Fruit fly (Drosophila melanogaster) whole organism, wandering third instar larva: ENCODE measurements around the gene CG17078.

Experiments used
- CG32264 ChIP-seq: fragments of 200-800 bp; sonication (Bioruptor generic); optimal IDR thresholded peaks from 2 replicates; lab custom pipeline; 2016; ENCODE audit warnings: missing biosample characterization, missing genetic modification characterization
- CG9705 ChIP-seq: fragments of 200-800 bp; sonication (Bioruptor generic); optimal IDR thresholded peaks from 2 replicates; lab custom pipeline; 2018; ENCODE audit warnings: missing biosample characterization, mild to moderate bottlenecking, missing genetic modification characterization
- CrebA ChIP-seq: fragments of 200-800 bp; sonication (Bioruptor generic); optimal IDR thresholded peaks from 2 replicates; lab custom pipeline; 2016; ENCODE audit warnings: missing biosample characterization, mild to moderate bottlenecking, missing genetic modification characterization, borderline replicate concordance
- Dif ChIP-seq: fragments of 200-275, 200-300 bp; sonication (Bioruptor generic); optimal IDR thresholded peaks from 2 replicates; lab custom pipeline; 2018; ENCODE audit warnings: missing biosample characterization, missing genetic modification characterization; ENCODE audit not compliant: partially characterized antibody
- HLH106 ChIP-seq: fragments of 200-800 bp; optimal IDR thresholded peaks from 3 replicates; lab custom pipeline; 2019; ENCODE audit warnings: missing biosample characterization, mild to moderate bottlenecking, missing genetic modification characterization, moderate library complexity
- Hnf4 ChIP-seq: fragments of 200-800 bp; sonication (Bioruptor generic); optimal IDR thresholded peaks from 2 replicates; lab custom pipeline; 2016; ENCODE audit warnings: missing biosample characterization, mild to moderate bottlenecking, missing genetic modification characterization
- Hr78 ChIP-seq: fragments of >200 bp; optimal IDR thresholded peaks from 2 replicates; lab custom pipeline; 2017; ENCODE audit warnings: missing biosample characterization, missing genetic modification characterization
- Hr83 ChIP-seq: fragments of 200-300 bp; sonication (Bioruptor generic); optimal IDR thresholded peaks from 2 replicates; lab custom pipeline; 2016; ENCODE audit warnings: missing biosample characterization, mild to moderate bottlenecking, missing genetic modification characterization, moderate library complexity; ENCODE audit not compliant: poor library complexity, severe bottlenecking
- Jra ChIP-seq: sonication (Bioruptor generic); optimal IDR thresholded peaks from 2 replicates; lab custom pipeline; 2016; ENCODE audit warnings: missing biosample characterization, missing genetic modification characterization
- Mio ChIP-seq: sonication (Bioruptor generic); optimal IDR thresholded peaks from 2 replicates; lab custom pipeline; 2016; ENCODE audit warnings: missing biosample characterization, missing genetic modification characterization
- Myc ChIP-seq: fragments of >200 bp; optimal IDR thresholded peaks from 2 replicates; lab custom pipeline; 2017
- N ChIP-seq: fragments of >200 bp; optimal IDR thresholded peaks from 2 replicates; lab custom pipeline; 2018; ENCODE audit warnings: missing biosample characterization, missing external identifiers, missing genetic modification characterization
- OdsH ChIP-seq: fragments of 200-800 bp; sonication (Bioruptor generic); optimal IDR thresholded peaks from 2 replicates; lab custom pipeline; 2016; ENCODE audit warnings: missing biosample characterization, mild to moderate bottlenecking, missing genetic modification characterization
- Rel ChIP-seq, 2 experiments: fragments of 200-800 bp; sonication (Bioruptor generic) in 1 of 2; optimal IDR thresholded peaks; 2 replicates in 1 of 2; 3 replicates in 1 of 2; lab custom pipeline; 2016 to 2019; ENCODE audit warnings: mild to moderate bottlenecking in 2 of 2, missing biosample characterization in 2 of 2, missing genetic modification characterization in 2 of 2, moderate library complexity in 1 of 2
- Sp1 ChIP-seq: fragments of 200-800 bp; sonication (Bioruptor generic); optimal IDR thresholded peaks from 3 replicates; lab custom pipeline; 2019; ENCODE audit warnings: missing biosample characterization, mild to moderate bottlenecking, missing genetic modification characterization, moderate library complexity
- Vsx2 ChIP-seq: fragments of 200-300, 225-300 bp; sonication (Bioruptor generic); optimal IDR thresholded peaks from 2 replicates; lab custom pipeline; 2018; ENCODE audit warnings: missing biosample characterization, missing genetic modification characterization; ENCODE audit not compliant: partially characterized antibody
- br ChIP-seq: fragments of 200-800 bp; sonication (Bioruptor generic); optimal IDR thresholded peaks from 2 replicates; lab custom pipeline; 2016; ENCODE audit warnings: missing biosample characterization, missing genetic modification characterization
- brk ChIP-seq: fragments of 200-800 bp; sonication (Bioruptor generic); optimal IDR thresholded peaks from 2 replicates; lab custom pipeline; 2016; ENCODE audit warnings: missing biosample characterization, mild to moderate bottlenecking, missing genetic modification characterization
- dl ChIP-seq, 2 experiments: fragments of 175-275, 200-275 bp in 1 of 2; fragments of 200-275 bp in 1 of 2; sonication (Bioruptor generic); optimal IDR thresholded peaks; lab custom pipeline; 2018; ENCODE audit warnings: mild to moderate bottlenecking in 2 of 2, missing biosample characterization in 2 of 2, missing genetic modification characterization in 2 of 2, moderate library complexity in 2 of 2; ENCODE audit not compliant: partially characterized antibody in 2 of 2, insufficient read depth in 1 of 2
- dmrt93B ChIP-seq: fragments of 200-800 bp; sonication (Bioruptor generic); optimal IDR thresholded peaks from 2 replicates; lab custom pipeline; 2018; ENCODE audit warnings: missing biosample characterization, mild to moderate bottlenecking, missing genetic modification characterization
- ey ChIP-seq: fragments of 200-800 bp; sonication (Bioruptor generic); optimal IDR thresholded peaks from 2 replicates; lab custom pipeline; 2016; ENCODE audit warnings: missing biosample characterization, missing genetic modification characterization
- foxo ChIP-seq, 2 experiments: fragments of 200-800 bp; sonication (Bioruptor generic); optimal IDR thresholded peaks; 2 replicates in 1 of 2; 3 replicates in 1 of 2; lab custom pipeline; 2016 to 2017; ENCODE audit warnings: missing biosample characterization in 2 of 2, missing genetic modification characterization in 2 of 2
- fru ChIP-seq: fragments of 200-800 bp; sonication (Bioruptor generic); optimal IDR thresholded peaks from 3 replicates; lab custom pipeline; 2016; ENCODE audit warnings: missing biosample characterization, mild to moderate bottlenecking, missing genetic modification characterization
- h ChIP-seq: fragments of 200-800 bp; sonication (Bioruptor generic); optimal IDR thresholded peaks from 3 replicates; lab custom pipeline; 2016; ENCODE audit warnings: missing biosample characterization, mild to moderate bottlenecking, missing genetic modification characterization
- jim ChIP-seq: fragments of 175-275, 200-325 bp; sonication (Bioruptor generic); optimal IDR thresholded peaks from 2 replicates; lab custom pipeline; 2016; ENCODE audit warnings: missing biosample characterization, mild to moderate bottlenecking, missing genetic modification characterization
- lola ChIP-seq: fragments of >200 bp; optimal IDR thresholded peaks from 2 replicates; lab custom pipeline; 2017; ENCODE audit warnings: missing biosample characterization, missing genetic modification characterization
- psq ChIP-seq: fragments of 200-800 bp; sonication (Bioruptor generic); optimal IDR thresholded peaks from 3 replicates; lab custom pipeline; 2017; ENCODE audit warnings: missing biosample characterization, mild to moderate bottlenecking, missing genetic modification characterization, moderate library complexity
- rgr ChIP-seq: fragments of 200-800 bp; sonication (Bioruptor generic); optimal IDR thresholded peaks from 3 replicates; lab custom pipeline; 2016; ENCODE audit warnings: missing biosample characterization, mild to moderate bottlenecking, missing genetic modification characterization
- sage ChIP-seq: fragments of 200-800 bp; sonication (Bioruptor generic); optimal IDR thresholded peaks from 2 replicates; lab custom pipeline; 2016; ENCODE audit warnings: missing biosample characterization, mild to moderate bottlenecking, missing genetic modification characterization
- sv ChIP-seq: fragments of 200-800 bp; sonication (Bioruptor generic); optimal IDR thresholded peaks from 3 replicates; lab custom pipeline; 2016; ENCODE audit warnings: missing biosample characterization, missing genetic modification characterization
- tai ChIP-seq: sonication (Bioruptor generic); optimal IDR thresholded peaks from 2 replicates; lab custom pipeline; 2016; ENCODE audit warnings: missing biosample characterization, missing genetic modification characterization
- usp ChIP-seq: fragments of >200 bp; optimal IDR thresholded peaks from 2 replicates; lab custom pipeline; 2017; ENCODE audit warnings: missing biosample characterization, missing genetic modification characterization
- woc ChIP-seq: sonication (Bioruptor generic); optimal IDR thresholded peaks from 2 replicates; lab custom pipeline; 2016; ENCODE audit warnings: missing biosample characterization, mild to moderate bottlenecking, missing genetic modification characterization

The CG17078 gene

DNA sequence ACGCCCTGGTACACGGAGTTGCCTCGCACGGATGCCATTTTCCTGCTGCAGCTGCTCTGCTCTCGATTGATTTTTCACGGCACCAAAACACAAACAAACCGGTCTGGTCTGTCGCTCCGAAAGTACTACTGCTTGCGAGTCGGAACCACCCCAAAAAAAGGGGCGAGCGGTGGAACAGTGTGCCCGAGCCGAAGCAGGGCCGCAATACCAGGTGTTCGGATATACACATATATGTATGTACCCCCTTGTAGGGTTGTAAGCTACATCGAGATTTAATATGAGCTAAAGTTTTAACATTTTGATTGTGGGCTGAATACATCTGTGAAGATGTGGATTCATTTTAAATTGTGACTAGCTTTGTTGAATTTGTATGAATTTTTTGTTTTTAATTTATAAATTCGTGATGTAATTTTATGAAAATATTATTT, 7.6 kb upstream of the CG17078 start:
- peak; percentile 50 for TF ChIP-seq fru (GFP tag; lab: Kevin White, UChicago)
- peak; percentile 85 for TF ChIP-seq Dif (GFP tag; lab: Kevin White, UChicago)
- TF ChIP-seq OdsH (GFP tag; lab: Kevin White, UChicago) = peak; percentile 40
- no peak for TF ChIP-seq lola
- peak; percentile 66 for TF ChIP-seq woc (GFP tag; lab: Kevin White, UChicago)
- TF ChIP-seq Hnf4 (GFP tag; lab: Kevin White, UChicago) = peak; percentile 37
- peak; percentile 62 for TF ChIP-seq ey
- peak; percentile 6 for TF ChIP-seq CG9705 (GFP tag; lab: Kevin White, UChicago)
- peak; percentile 64 for TF ChIP-seq rgr (GFP tag; lab: Kevin White, UChicago)
- TF ChIP-seq sv (GFP tag; lab: Kevin White, UChicago) = no peak
- no peak for TF ChIP-seq CG32264 (GFP tag; lab: Kevin White, UChicago)
- TF ChIP-seq br (GFP tag; lab: Kevin White, UChicago) = peak; percentile 55
- TF ChIP-seq sage (GFP tag; lab: Kevin White, UChicago) = no peak
- TF ChIP-seq HLH106 (tag; lab: Kevin White, UChicago) = peak; percentile 54
- TF ChIP-seq h (GFP tag; lab: Kevin White, UChicago) = peak; percentile 71
- peak; percentile 72 for TF ChIP-seq Hr83 (GFP tag; lab: Kevin White, UChicago)
- no peak for TF ChIP-seq Rel (GFP tag; optimal IDR thresholded peaks at IDR 0.05; lab: Kevin White, UChicago)
- TF ChIP-seq Rel (tag; optimal IDR thresholded peaks at IDR 0.05; lab: Kevin White, UChicago) = peak; percentile 98
- TF ChIP-seq dl (GFP tag; optimal IDR thresholded peaks at IDR 0.05; lab: Kevin White, UChicago; ENCODE audit: insufficient read depth in 1 of 2, partially characterized antibody in 2 of 2) = no peak
- peak; percentile 45 for TF ChIP-seq Sp1
- peak in 1 of 2 experiments; percentile 55 for TF ChIP-seq foxo (GFP tag; optimal IDR thresholded peaks at IDR 0.05; lab: Kevin White, UChicago)

DNA sequence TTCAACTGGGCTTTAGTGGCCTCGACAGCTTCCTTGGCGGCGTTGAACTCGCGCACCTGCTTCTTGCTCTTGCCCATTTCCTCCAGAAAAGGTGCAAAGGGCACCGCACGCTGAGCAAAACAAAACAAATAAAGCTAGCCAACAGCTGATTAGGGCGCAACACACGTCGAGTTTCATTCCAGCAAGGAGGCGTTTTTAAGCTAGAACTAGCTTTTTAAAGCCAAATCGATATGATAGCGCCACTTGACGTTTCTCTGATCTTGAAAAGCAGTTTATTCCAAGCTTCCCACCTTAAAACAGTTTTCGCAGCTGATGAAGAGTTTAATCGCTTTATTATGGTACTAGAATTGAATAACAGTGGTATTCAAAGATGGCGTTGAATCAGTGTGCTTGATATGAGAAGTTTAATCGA, 5.0 kb upstream of the CG17078 start, which contains the start of gene CG11601:
Gene CG11601 (minus strand): TSS at position 199 of the 412 bp plus-strand sequence.
- TF ChIP-seq rgr (GFP tag; lab: Kevin White, UChicago) (no peak), Sp1 (peak; percentile 45), fru (GFP tag; lab: Kevin White, UChicago) (no peak), sv (GFP tag; lab: Kevin White, UChicago) (peak; percentile 25), foxo (GFP tag; optimal IDR thresholded peaks at IDR 0.05; lab: Kevin White, UChicago) (peak in 1 of 2 experiments; percentile 15), dmrt93B (GFP tag; lab: Kevin White, UChicago) (no peak), Dif (GFP tag; lab: Kevin White, UChicago) (peak; percentile 97), Hnf4 (GFP tag; lab: Kevin White, UChicago) (peak; percentile 60), HLH106 (tag; lab: Kevin White, UChicago) (peak; percentile 36), tai (GFP tag; lab: Kevin White, UChicago) (no peak), lola (no peak), dl (GFP tag; optimal IDR thresholded peaks at IDR 0.05; lab: Kevin White, UChicago; ENCODE audit: insufficient read depth in 1 of 2, partially characterized antibody in 2 of 2) (peak; percentile 65 to 92), OdsH (GFP tag; lab: Kevin White, UChicago) (peak; percentile 8), Vsx2 (peak; percentile 99), Mio (no peak), Myc (lab: Kevin White, UChicago) (peak; percentile 86), Rel (GFP tag; optimal IDR thresholded peaks at IDR 0.05; lab: Kevin White, UChicago) (no peak), Rel (tag; optimal IDR thresholded peaks at IDR 0.05; lab: Kevin White, UChicago) (peak; percentile 17), ey (peak; percentile 14), psq (GFP tag; lab: Kevin White, UChicago) (peak; percentile 78), CrebA (GFP tag; lab: Kevin White, UChicago) (no peak), Hr83 (GFP tag; lab: Kevin White, UChicago) (peak; percentile 37), N (GFP tag; lab: Kevin White, UChicago) (no peak), jim (GFP tag; lab: Kevin White, UChicago) (no peak), Hr78 (no peak), usp (no peak), CG9705 (GFP tag; lab: Kevin White, UChicago) (no peak)
- TF ChIP-seq, all 38 proteins: peak for 14

DNA sequence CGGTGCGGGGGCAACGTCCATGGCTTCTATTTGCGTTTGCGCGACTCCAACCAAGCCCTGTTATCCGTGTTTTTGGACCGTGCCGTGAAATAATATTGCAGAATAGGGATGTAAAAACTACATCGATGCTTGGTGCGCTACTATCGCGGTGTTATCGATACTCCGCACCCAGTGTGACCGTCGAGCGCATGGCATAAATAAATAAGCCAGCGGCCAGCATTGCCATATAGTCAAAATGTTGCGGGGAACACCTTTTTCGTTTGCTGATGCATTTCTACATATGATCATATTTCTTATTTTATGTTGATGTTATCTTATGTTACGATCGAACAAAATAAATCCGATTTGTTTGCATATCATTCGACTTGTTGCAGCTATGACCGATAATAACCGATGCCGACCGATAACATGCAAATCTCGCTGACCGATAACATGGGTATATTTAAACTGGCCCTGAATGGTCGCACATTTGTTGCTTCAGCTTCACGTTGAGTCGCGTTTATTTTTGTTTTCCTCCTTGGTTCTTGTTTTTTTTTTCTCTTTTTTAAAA, 837 bp downstream of the CG17078 start, which contains the start of gene smo:
Gene smo (plus strand): TSS at position 461 of the 550 bp plus-strand sequence.
- TF ChIP-seq Rel (GFP tag; optimal IDR thresholded peaks at IDR 0.05; lab: Kevin White, UChicago) (no peak), Rel (tag; optimal IDR thresholded peaks at IDR 0.05; lab: Kevin White, UChicago) (peak; percentile 87), HLH106 (tag; lab: Kevin White, UChicago) (peak; percentile 7), dmrt93B (GFP tag; lab: Kevin White, UChicago) (no peak), fru (GFP tag; lab: Kevin White, UChicago) (no peak), Myc (lab: Kevin White, UChicago) (peak; percentile 46), usp (no peak), psq (GFP tag; lab: Kevin White, UChicago) (no peak), ey (peak; percentile 25), brk (GFP tag; lab: Kevin White, UChicago) (no peak), Hr83 (GFP tag; lab: Kevin White, UChicago) (peak; percentile 49), CG9705 (GFP tag; lab: Kevin White, UChicago) (no peak), Jra (GFP tag; lab: Kevin White, UChicago) (peak; percentile 5)
